Fruit fly (Drosophila melanogaster) whole organism, adult: Measurements from ENCODE around the gene CG34461.

Experiments used
- CG11617 ChIP-seq: fragments of 200-800 bp; sonication (Bioruptor generic); optimal IDR thresholded peaks from 2 replicates; lab custom pipeline; 2017; ENCODE audit warnings: mild to moderate bottlenecking, missing biosample characterization, missing genetic modification reagents, missing genetic modification characterization
- CG12768 ChIP-seq: fragments of 200-800 bp; sonication (Bioruptor generic); optimal IDR thresholded peaks from 2 replicates; lab custom pipeline; 2017; ENCODE audit warnings: missing biosample characterization, missing genetic modification characterization, mild to moderate bottlenecking, moderate library complexity, missing genetic modification reagents
- CG14711 ChIP-seq: fragments of 200-800 bp; sonication (Bioruptor generic); optimal IDR thresholded peaks from 2 replicates; lab custom pipeline; 2018; ENCODE audit warnings: missing biosample characterization, mild to moderate bottlenecking, missing genetic modification characterization, moderate library complexity
- CG1620 ChIP-seq: fragments of 200-800 bp; sonication (Bioruptor generic); optimal IDR thresholded peaks from 2 replicates; lab custom pipeline; 2016; ENCODE audit warnings: missing biosample characterization, missing genetic modification characterization
- CG33017 ChIP-seq: fragments of 200-800 bp; sonication (Bioruptor generic); optimal IDR thresholded peaks from 2 replicates; lab custom pipeline; 2018; ENCODE audit warnings: missing biosample characterization, mild to moderate bottlenecking, missing genetic modification characterization, moderate library complexity
- CG5204 ChIP-seq: fragments of 200-800 bp; sonication (Bioruptor generic); optimal IDR thresholded peaks from 2 replicates; lab custom pipeline; 2016; ENCODE audit warnings: missing biosample characterization, missing genetic modification characterization
- CG7045 ChIP-seq: fragments of 200-800 bp; sonication (Bioruptor generic); optimal IDR thresholded peaks from 2 replicates; lab custom pipeline; 2017; ENCODE audit warnings: missing biosample characterization, mild to moderate bottlenecking, missing genetic modification characterization
- CG7101 ChIP-seq: fragments of 200-800 bp; sonication (Bioruptor generic); optimal IDR thresholded peaks from 2 replicates; lab custom pipeline; 2018; ENCODE audit warnings: missing biosample characterization, mild to moderate bottlenecking, missing genetic modification characterization, moderate library complexity
- Clk ChIP-seq: fragments of 200-800 bp; sonication (Bioruptor generic); optimal IDR thresholded peaks from 2 replicates; lab custom pipeline; 2017; ENCODE audit warnings: missing biosample characterization, missing genetic modification characterization
- Crg-1 ChIP-seq: fragments of 200-800 bp; sonication (Bioruptor generic); optimal IDR thresholded peaks from 2 replicates; lab custom pipeline; 2016; ENCODE audit warnings: missing biosample characterization, missing genetic modification characterization
- Hr96 ChIP-seq: fragments of 200-800 bp; sonication (Bioruptor generic); optimal IDR thresholded peaks from 2 replicates; lab custom pipeline; 2016; ENCODE audit warnings: missing biosample characterization, missing genetic modification characterization
- Mnt ChIP-seq: fragments of 200-800 bp; sonication (Bioruptor generic); optimal IDR thresholded peaks from 2 replicates; lab custom pipeline; 2016; ENCODE audit warnings: missing biosample characterization, mild to moderate bottlenecking, missing genetic modification characterization
- bab1 ChIP-seq: fragments of 200-800 bp; sonication (Bioruptor generic); optimal IDR thresholded peaks from 3 replicates; lab custom pipeline; 2019; ENCODE audit warnings: missing biosample characterization, mild to moderate bottlenecking, missing genetic modification characterization, moderate library complexity
- cic ChIP-seq: fragments of 200-800 bp; sonication (Bioruptor generic); optimal IDR thresholded peaks from 2 replicates; lab custom pipeline; 2017; ENCODE audit warnings: missing biosample characterization, mild to moderate bottlenecking, missing genetic modification characterization, moderate library complexity
- cnc ChIP-seq, 2 experiments: fragments of >200 bp; optimal IDR thresholded peaks; 2 replicates each; lab custom pipeline; 2017
- kay ChIP-seq: fragments of 200-800 bp; sonication (Bioruptor generic); peaks from one replicate; lab custom pipeline; 2016; ENCODE audit warnings: missing biosample characterization, missing genetic modification characterization, borderline replicate concordance
- ovo ChIP-seq: fragments of 200-800 bp; sonication (Bioruptor generic); optimal IDR thresholded peaks from 2 replicates; lab custom pipeline; 2016; ENCODE audit warnings: missing biosample characterization, missing genetic modification characterization
- pad ChIP-seq: fragments of 200-800 bp; sonication (Bioruptor generic); optimal IDR thresholded peaks from 3 replicates; lab custom pipeline; 2017; ENCODE audit warnings: missing biosample characterization, missing genetic modification characterization, mild to moderate bottlenecking, moderate library complexity, missing genetic modification reagents
- tj ChIP-seq: fragments of 200-800 bp; sonication (Bioruptor generic); optimal IDR thresholded peaks from 3 replicates; lab custom pipeline; 2017; ENCODE audit warnings: missing biosample characterization, mild to moderate bottlenecking, missing genetic modification characterization, moderate library complexity
- toe ChIP-seq: fragments of 200-800 bp; sonication (Bioruptor generic); optimal IDR thresholded peaks from 2 replicates; lab custom pipeline; 2016; ENCODE audit warnings: missing biosample characterization, missing genetic modification characterization

The CG34461 gene

dm6 chr3L:8360063-8360642 lies 34.5 kb downstream of the CG34461 start:
- TF ChIP-seq pad (GFP tag; lab: Kevin White, UChicago) (no peak), kay (GFP tag; lab: Kevin White, UChicago) (peak; percentile 92), toe (no peak), cnc (optimal IDR thresholded peaks at IDR 0.05; lab: Kevin White, UChicago) (no peak), Hr96 (GFP tag; lab: Kevin White, UChicago) (no peak), CG1620 (GFP tag; lab: Kevin White, UChicago) (no peak), CG12768 (GFP tag; lab: Kevin White, UChicago) (peak; percentile 26), tj (GFP tag; lab: Kevin White, UChicago) (no peak), Clk (no peak)

- TF ChIP-seq CG7045 (GFP tag; lab: Kevin White, UChicago), result no peak
- TF ChIP-seq cnc (optimal IDR thresholded peaks at IDR 0.05; lab: Kevin White, UChicago), result peak; percentile 71 to 78
- TF ChIP-seq bab1, result peak; percentile 80
- TF ChIP-seq tj (GFP tag; lab: Kevin White, UChicago), result peak; percentile 71
- peak; percentile 38 for TF ChIP-seq CG7101
- peak; percentile 71 for TF ChIP-seq cic (GFP tag; lab: Kevin White, UChicago)
- peak; percentile 41 for TF ChIP-seq Hr96 (GFP tag; lab: Kevin White, UChicago)
- TF ChIP-seq kay (GFP tag; lab: Kevin White, UChicago), result no peak
- no peak for TF ChIP-seq CG5204 (GFP tag; lab: Kevin White, UChicago)
- TF ChIP-seq CG14711 (tag; lab: Kevin White, UChicago), result no peak
- TF ChIP-seq Mnt, result peak; percentile 63
- peak; percentile 46 for TF ChIP-seq toe
- peak; percentile 59 for TF ChIP-seq CG11617 (GFP tag; lab: Kevin White, UChicago)
- peak; percentile 29 for TF ChIP-seq Crg-1 (GFP tag; lab: Kevin White, UChicago)
- TF ChIP-seq Clk, result no peak
- peak; percentile 36 for TF ChIP-seq pad (GFP tag; lab: Kevin White, UChicago)
- TF ChIP-seq ovo, result peak; percentile 44
- TF ChIP-seq CG1620 (GFP tag; lab: Kevin White, UChicago), result peak; percentile 34
- TF ChIP-seq CG33017 (tag; lab: Kevin White, UChicago), result peak; percentile 69
- TF ChIP-seq CG12768 (GFP tag; lab: Kevin White, UChicago), result peak; percentile 1
These were observed 35.0 kb downstream of the CG34461 start, which contains the start of gene Idh for dm6 chr3L:8360643-8361110. Gene Idh (minus strand): TSS chr3L:8360906.

dm6 chr3L:8363266-8363665 lies 37.6 kb downstream of the CG34461 start:
- TF ChIP-seq CG33017 (tag; lab: Kevin White, UChicago), result no peak
- no peak for TF ChIP-seq Mnt
- TF ChIP-seq cic (GFP tag; lab: Kevin White, UChicago), result no peak
- no peak for TF ChIP-seq Hr96 (GFP tag; lab: Kevin White, UChicago)
- no peak for TF ChIP-seq ovo
- no peak for TF ChIP-seq CG7101
- TF ChIP-seq CG7045 (GFP tag; lab: Kevin White, UChicago), result no peak

dm6 chr3L:8368694-8369344 lies 43.2 kb downstream of the CG34461 start:
- no peak for TF ChIP-seq CG7045 (GFP tag; lab: Kevin White, UChicago)
- no peak for TF ChIP-seq CG12768 (GFP tag; lab: Kevin White, UChicago)
- no peak for TF ChIP-seq CG11617 (GFP tag; lab: Kevin White, UChicago)
- no peak for TF ChIP-seq Mnt
- TF ChIP-seq CG7101, result no peak
- no peak for TF ChIP-seq bab1
- no peak for TF ChIP-seq cnc (optimal IDR thresholded peaks at IDR 0.05; lab: Kevin White, UChicago)
- TF ChIP-seq ovo, result no peak
- TF ChIP-seq Clk, result no peak
- TF ChIP-seq CG14711 (tag; lab: Kevin White, UChicago), result no peak
- no peak for TF ChIP-seq CG5204 (GFP tag; lab: Kevin White, UChicago)
- TF ChIP-seq Hr96 (GFP tag; lab: Kevin White, UChicago), result no peak
- TF ChIP-seq cic (GFP tag; lab: Kevin White, UChicago), result no peak
- TF ChIP-seq CG33017 (tag; lab: Kevin White, UChicago), result no peak
- no peak for TF ChIP-seq toe
- TF ChIP-seq CG1620 (GFP tag; lab: Kevin White, UChicago), result no peak
- TF ChIP-seq Crg-1 (GFP tag; lab: Kevin White, UChicago), result no peak
- TF ChIP-seq kay (GFP tag; lab: Kevin White, UChicago), result no peak
- TF ChIP-seq tj (GFP tag; lab: Kevin White, UChicago), result no peak
- TF ChIP-seq pad (GFP tag; lab: Kevin White, UChicago), result no peak

- TF ChIP-seq CG12768 (GFP tag; lab: Kevin White, UChicago) (no peak), kay (GFP tag; lab: Kevin White, UChicago) (peak; percentile 14), CG11617 (GFP tag; lab: Kevin White, UChicago) (no peak)
These were observed 43.8 kb downstream of the CG34461 start for dm6 chr3L:8369456-8369855.

dm6 chr3L:8370922-8371321 lies 45.3 kb downstream of the CG34461 start:
- TF ChIP-seq cnc (optimal IDR thresholded peaks at IDR 0.05; lab: Kevin White, UChicago) (no peak), Clk (no peak), ovo (no peak), Crg-1 (GFP tag; lab: Kevin White, UChicago) (no peak), CG14711 (tag; lab: Kevin White, UChicago) (no peak), bab1 (no peak), CG7101 (no peak), CG12768 (GFP tag; lab: Kevin White, UChicago) (no peak), CG11617 (GFP tag; lab: Kevin White, UChicago) (no peak), toe (no peak), tj (GFP tag; lab: Kevin White, UChicago) (no peak)
